Fruit fly (Drosophila melanogaster) whole organism, embryonic: Measurements from ENCODE around the gene CG43322.

Experiments
- Adf1 ChIP-seq: fragments of 200-800 bp; sonication (Bioruptor generic); IDR thresholded peaks from 2 replicates; pipeline ENCODE4 v1.3.6; 2022; ENCODE audit warnings: missing biosample characterization, missing genetic modification characterization
- Atf-2 ChIP-seq: fragments of 200-800 bp; sonication (Bioruptor generic); optimal IDR thresholded peaks from 2 replicates; lab custom pipeline; 2016; ENCODE audit warnings: missing biosample characterization, missing genetic modification characterization
- Blimp-1 ChIP-seq: fragments of 200-800 bp; sonication (Bioruptor generic); optimal IDR thresholded peaks from 3 replicates; lab custom pipeline; 2018; ENCODE audit warnings: missing biosample characterization, missing genetic modification characterization, mild to moderate bottlenecking, moderate library complexity, missing genetic modification reagents
- CG10321 ChIP-seq: fragments of 200-800 bp; sonication (Bioruptor generic); IDR thresholded peaks from 2 replicates; pipeline ENCODE4 v1.3.6; 2022; ENCODE audit warnings: missing biosample characterization, missing genetic modification characterization
- CG10543 ChIP-seq: fragments of 200-800 bp; sonication (Bioruptor generic); optimal IDR thresholded peaks from 3 replicates; lab custom pipeline; 2017; ENCODE audit warnings: missing biosample characterization, mild to moderate bottlenecking, missing genetic modification characterization, moderate library complexity
- CG10979 ChIP-seq: fragments of 200-800 bp; sonication (Bioruptor generic); optimal IDR thresholded peaks from 2 replicates; lab custom pipeline; 2018; ENCODE audit warnings: missing biosample characterization, mild to moderate bottlenecking, missing genetic modification characterization, moderate library complexity
- CG11085 ChIP-seq: fragments of 200-800 bp; sonication (Bioruptor generic); IDR thresholded peaks from 2 replicates; pipeline ENCODE4 v1.3.6; 2022; ENCODE audit warnings: missing biosample characterization, missing genetic modification characterization
- CG11504 ChIP-seq: fragments of 200-800 bp; sonication (Bioruptor generic); optimal IDR thresholded peaks from 3 replicates; lab custom pipeline; 2019; ENCODE audit warnings: missing biosample characterization, mild to moderate bottlenecking, missing genetic modification characterization, moderate library complexity
- CG14441 ChIP-seq: fragments of 200-800 bp; sonication (Bioruptor generic); IDR thresholded peaks from 2 replicates; pipeline ENCODE4 v1.3.6; 2022; ENCODE audit warnings: missing biosample characterization, missing genetic modification characterization
- CG15601 ChIP-seq: fragments of 200-800 bp; sonication (Bioruptor generic); optimal IDR thresholded peaks from 3 replicates; lab custom pipeline; 2019; ENCODE audit warnings: missing biosample characterization, mild to moderate bottlenecking, missing genetic modification characterization, moderate library complexity
- CG16813 ChIP-seq: fragments of 200-800 bp; sonication (Bioruptor generic); IDR thresholded peaks from 3 replicates; pipeline ENCODE4 v1.3.6; 2022; ENCODE audit warnings: missing biosample characterization, missing genetic modification characterization; ENCODE audit not compliant: partially characterized antibody
- CG18476 ChIP-seq: fragments of 200-800 bp; sonication (Bioruptor generic); optimal IDR thresholded peaks from 2 replicates; lab custom pipeline; 2016; ENCODE audit warnings: missing biosample characterization, mild to moderate bottlenecking, missing genetic modification characterization
- CG4707 ChIP-seq: fragments of 200-800 bp; sonication (Bioruptor generic); optimal IDR thresholded peaks from 2 replicates; lab custom pipeline; 2018; ENCODE audit warnings: missing biosample characterization, mild to moderate bottlenecking, missing genetic modification characterization, moderate library complexity
- CG6175 ChIP-seq: fragments of 200-800 bp; sonication (Bioruptor generic); IDR thresholded peaks from 3 replicates; pipeline ENCODE4 v1.3.6; 2022; ENCODE audit warnings: missing biosample characterization, missing genetic modification characterization
- CG7928 ChIP-seq: fragments of 200-800 bp; sonication (Bioruptor generic); optimal IDR thresholded peaks from 2 replicates; lab custom pipeline; 2017; ENCODE audit warnings: missing biosample characterization, mild to moderate bottlenecking, missing genetic modification characterization
- CG8290 ChIP-seq, 3 experiments: fragments of 200-800 bp; sonication (Bioruptor generic); optimal IDR thresholded peaks; 2 replicates each; lab custom pipeline; 2016 to 2019; ENCODE audit warnings: missing biosample characterization in 3 of 3, missing genetic modification characterization in 3 of 3, mild to moderate bottlenecking in 2 of 3, moderate library complexity in 1 of 3
- CG8478 ChIP-seq: fragments of >200 bp; optimal IDR thresholded peaks from 2 replicates; lab custom pipeline; 2018
- CG9797 ChIP-seq: fragments of 200-800 bp; sonication (Bioruptor generic); optimal IDR thresholded peaks from 3 replicates; lab custom pipeline; 2018; ENCODE audit warnings: missing biosample characterization, mild to moderate bottlenecking, missing genetic modification characterization
- Dek ChIP-seq: fragments of 200-800 bp; sonication (Bioruptor generic); optimal IDR thresholded peaks from 3 replicates; lab custom pipeline; 2019; ENCODE audit warnings: missing biosample characterization, mild to moderate bottlenecking, missing genetic modification characterization, moderate library complexity
- Dfd ChIP-seq, 2 experiments: fragments of >200 bp; optimal IDR thresholded peaks; 2 replicates each; lab custom pipeline; 2017; ENCODE audit warnings: missing biosample characterization in 2 of 2, missing genetic modification characterization in 2 of 2
- Dref ChIP-seq: fragments of 200-800 bp; sonication (Bioruptor generic); IDR thresholded peaks from 2 replicates; pipeline ENCODE4 v1.3.6; 2022; ENCODE audit warnings: missing biosample characterization, missing genetic modification characterization
- Eip74EF ChIP-seq, 2 experiments: fragments of 200-800 bp in 1 of 2; fragments of >200 bp in 1 of 2; sonication (Bioruptor generic) in 1 of 2; optimal IDR thresholded peaks; 2 replicates each; lab custom pipeline; 2017 to 2019; ENCODE audit warnings: missing biosample characterization in 2 of 2, missing genetic modification characterization in 2 of 2, mild to moderate bottlenecking in 1 of 2, moderate library complexity in 1 of 2
- Ets65A ChIP-seq: fragments of 200-800 bp; sonication (Bioruptor generic); peaks from one replicate; lab custom pipeline; 2016; ENCODE audit warnings: missing biosample characterization, missing genetic modification characterization
- Gug ChIP-seq: fragments of 200-800 bp; sonication (Bioruptor generic); IDR thresholded peaks from 4 replicates; pipeline ENCODE4 v1.3.6; 2022; ENCODE audit warnings: missing biosample characterization, missing genetic modification characterization
- Max ChIP-seq: fragments of 200-800 bp; sonication (Bioruptor generic); optimal IDR thresholded peaks from 2 replicates; lab custom pipeline; 2016; ENCODE audit warnings: missing biosample characterization, mild to moderate bottlenecking, missing genetic modification characterization
- Med ChIP-seq: fragments of 200-800 bp; sonication (Bioruptor generic); peaks from one replicate; lab custom pipeline; 2016; ENCODE audit warnings: missing biosample characterization, missing genetic modification characterization, mild to moderate bottlenecking, inconsistent platforms, moderate library complexity
- NC2β ChIP-seq: fragments of 200-800 bp; sonication (Bioruptor generic); optimal IDR thresholded peaks from 2 replicates; lab custom pipeline; 2016; ENCODE audit warnings: missing biosample characterization, missing genetic modification characterization
- NK7.1 ChIP-seq: fragments of 200-800 bp; sonication (Bioruptor generic); optimal IDR thresholded peaks from 3 replicates; lab custom pipeline; 2016; ENCODE audit warnings: missing biosample characterization, missing genetic modification characterization
- Nf-YC ChIP-seq: fragments of 200-800 bp; optimal IDR thresholded peaks from 3 replicates; lab custom pipeline; 2019; ENCODE audit warnings: missing biosample characterization, mild to moderate bottlenecking, missing genetic modification characterization, moderate library complexity
- Pdp1 ChIP-seq, 2 experiments: fragments of 200-800 bp; sonication (Bioruptor generic); optimal IDR thresholded peaks; 3 replicates each; lab custom pipeline; 2016; ENCODE audit warnings: missing biosample characterization in 2 of 2, missing genetic modification characterization in 2 of 2, mild to moderate bottlenecking in 1 of 2, moderate library complexity in 1 of 2
- Ravus ChIP-seq: fragments of 200-800 bp; sonication (Bioruptor generic); IDR thresholded peaks from 2 replicates; pipeline ENCODE4 v1.3.6; 2022; ENCODE audit warnings: missing biosample characterization, missing genetic modification characterization
- Xrp1 ChIP-seq: fragments of 200-800 bp; sonication (Bioruptor generic); IDR thresholded peaks from 2 replicates; pipeline ENCODE4 v1.3.6; 2022; ENCODE audit warnings: missing biosample characterization, missing genetic modification characterization
- ase ChIP-seq: fragments of 200-800 bp; sonication (Bioruptor generic); IDR thresholded peaks from 3 replicates; pipeline ENCODE4 v1.3.6; 2022; ENCODE audit warnings: missing biosample characterization, missing genetic modification characterization
- az2 ChIP-seq: fragments of 200-800 bp; sonication (Bioruptor generic); optimal IDR thresholded peaks from 3 replicates; lab custom pipeline; 2016; ENCODE audit warnings: missing biosample characterization, missing genetic modification characterization
- btn ChIP-seq: fragments of 200-800 bp; sonication (Bioruptor generic); optimal IDR thresholded peaks from 2 replicates; lab custom pipeline; 2016; ENCODE audit warnings: missing biosample characterization, missing genetic modification characterization
- cad ChIP-seq: fragments of >200 bp; optimal IDR thresholded peaks from 2 replicates; lab custom pipeline; 2017; ENCODE audit warnings: missing biosample characterization, missing genetic modification characterization
- cato ChIP-seq: fragments of 200-800 bp; sonication (Bioruptor generic); optimal IDR thresholded peaks from 2 replicates; lab custom pipeline; 2016; ENCODE audit warnings: missing biosample characterization, missing genetic modification characterization, borderline replicate concordance
- crp ChIP-seq, 2 experiments: fragments of 200-800 bp; sonication (Bioruptor generic); optimal IDR thresholded peaks; 2 replicates in 1 of 2; 3 replicates in 1 of 2; lab custom pipeline; 2017; ENCODE audit warnings: missing biosample characterization in 2 of 2, missing genetic modification characterization in 2 of 2, mild to moderate bottlenecking in 1 of 2, moderate library complexity in 1 of 2
- dimm ChIP-seq: fragments of 200-800 bp; sonication (Bioruptor generic); IDR thresholded peaks from 2 replicates; pipeline ENCODE4 v1.3.6; 2022; ENCODE audit warnings: missing biosample characterization, missing genetic modification characterization
- jigr1 ChIP-seq: fragments of 200-800 bp; sonication (Bioruptor generic); IDR thresholded peaks from 3 replicates; pipeline ENCODE4 v1.3.6; 2022; ENCODE audit warnings: missing biosample characterization, missing genetic modification characterization
- lov ChIP-seq, 2 experiments: fragments of 200-800 bp in 1 of 2; fragments of >200 bp in 1 of 2; sonication (Bioruptor generic) in 1 of 2; IDR thresholded peaks in 1 of 2; optimal IDR thresholded peaks in 1 of 2; 2 replicates in 1 of 2; 3 replicates in 1 of 2; pipeline versions ENCODE4 v1.3.6 to Lab custom; 2017 to 2022; ENCODE audit warnings: missing biosample characterization in 1 of 2, missing genetic modification characterization in 1 of 2
- mam ChIP-seq: fragments of 200-800 bp; sonication (Bioruptor generic); optimal IDR thresholded peaks from 3 replicates; lab custom pipeline; 2016; ENCODE audit warnings: missing biosample characterization, missing genetic modification characterization
- pita ChIP-seq: fragments of 200-800 bp; sonication (Bioruptor generic); optimal IDR thresholded peaks from 2 replicates; lab custom pipeline; 2017; ENCODE audit warnings: missing biosample characterization, mild to moderate bottlenecking, missing genetic modification characterization
- seq ChIP-seq: fragments of 200-800 bp; sonication (Bioruptor generic); IDR thresholded peaks from 2 replicates; pipeline ENCODE4 v1.3.6; 2022; ENCODE audit warnings: missing biosample characterization, missing genetic modification characterization
- stc ChIP-seq: fragments of 200-800 bp; sonication (Bioruptor generic); IDR thresholded peaks from 2 replicates; pipeline ENCODE4 v1.3.6; 2022; ENCODE audit warnings: missing biosample characterization, missing genetic modification characterization
- tgo ChIP-seq: fragments of 200-800 bp; sonication (Bioruptor generic); IDR thresholded peaks from 3 replicates; pipeline ENCODE4 v1.3.6; 2022; ENCODE audit warnings: missing biosample characterization, missing genetic modification characterization
- vvl ChIP-seq: fragments of 200-800 bp; sonication (Bioruptor generic); IDR thresholded peaks from 2 replicates; pipeline ENCODE4 v1.3.6; 2022; ENCODE audit warnings: missing biosample characterization, missing genetic modification characterization
- zf30C ChIP-seq: fragments of 200-800 bp; sonication (Bioruptor generic); optimal IDR thresholded peaks from 3 replicates; lab custom pipeline; 2018; ENCODE audit warnings: missing biosample characterization, mild to moderate bottlenecking, missing genetic modification characterization

Gene CG43322

dm6 chr2L:7042150-7042811 lies 29.1 kb downstream of the CG43322 start (continued):
- TF ChIP-seq CG8290 (GFP tag; optimal IDR thresholded peaks at IDR 0.05; lab: Kevin White, UChicago): peak; percentile 1
- peak in 1 of 2 experiments; percentile 89 for TF ChIP-seq CG8290 (tag; optimal IDR thresholded peaks at IDR 0.05; lab: Kevin White, UChicago)
- peak; percentile 39 for TF ChIP-seq CG7928
- TF ChIP-seq az2 (GFP tag; lab: Kevin White, UChicago): no peak
- TF ChIP-seq ase (GFP tag; lab: Robert Waterston, UW): peak; percentile 51; the same call in 1 of the 3 replicates
- TF ChIP-seq Blimp-1 (GFP tag; lab: Kevin White, UChicago): peak; percentile 9
- TF ChIP-seq pita: no peak
- no peak for TF ChIP-seq lov (optimal IDR thresholded peaks at IDR 0.05; lab: Kevin White, UChicago)
- TF ChIP-seq lov (GFP tag; IDR thresholded peaks at IDR 0.05; lab: Robert Waterston, UW): 0 out of 3 replicates have a peak, but pooled peaks have one; percentile 59
- peak; percentile 78 for TF ChIP-seq CG10543 (GFP tag; lab: Kevin White, UChicago)
- TF ChIP-seq CG14441: peak; percentile 68
- peak; percentile 66 for TF ChIP-seq Adf1
- TF ChIP-seq Gug (GFP tag; lab: Robert Waterston, UW): peak; percentile 59; the same call in 3 of the 4 replicates
- peak; percentile 13 for TF ChIP-seq CG4707 (GFP tag; lab: Kevin White, UChicago)
- no peak; the same call in 1 of the 2 replicates for TF ChIP-seq Ravus (GFP tag; lab: Robert Waterston, UW)
- no peak for TF ChIP-seq cato (GFP tag; lab: Kevin White, UChicago)
- peak; percentile 99 to 100 for TF ChIP-seq crp (GFP tag; optimal IDR thresholded peaks at IDR 0.05; lab: Kevin White, UChicago)
- no peak for TF ChIP-seq Dfd (GFP tag; optimal IDR thresholded peaks at IDR 0.05; lab: Kevin White, UChicago)
- peak; percentile 46 for TF ChIP-seq Nf-YC
- TF ChIP-seq Pdp1 (GFP tag; optimal IDR thresholded peaks at IDR 0.05; lab: Kevin White, UChicago): peak; percentile 11 to 26
- TF ChIP-seq jigr1 (GFP tag; lab: Robert Waterston, UW): 0 out of 3 replicates have a peak, but pooled peaks have one; percentile 61
- peak; percentile 21 for TF ChIP-seq NK7.1
- TF ChIP-seq Dek (tag; lab: Kevin White, UChicago): peak; percentile 23
- peak in 1 of 2 experiments; percentile 47 for TF ChIP-seq Eip74EF (GFP tag; optimal IDR thresholded peaks at IDR 0.05; lab: Kevin White, UChicago)
- TF ChIP-seq CG6175 (GFP tag; lab: Robert Waterston, UW): peak; percentile 58; the same call in 1 of the 3 replicates
- peak; percentile 9 for TF ChIP-seq zf30C (GFP tag; lab: Kevin White, UChicago)
- TF ChIP-seq CG9797: peak; percentile 13
- TF ChIP-seq cad (GFP tag; lab: Kevin White, UChicago): no peak
- TF ChIP-seq Atf-2 (GFP tag; lab: Kevin White, UChicago): no peak
- peak; percentile 89 for TF ChIP-seq Dref (GFP tag; lab: Robert Waterston, UW)
- no peak for TF ChIP-seq CG8478
- TF ChIP-seq mam (GFP tag; lab: Kevin White, UChicago): peak; percentile 51
- TF ChIP-seq CG18476: peak; percentile 15
- peak; percentile 16 for TF ChIP-seq CG10979 (tag; lab: Kevin White, UChicago)
- peak; percentile 60; the same call in 1 of the 2 replicates for TF ChIP-seq seq (GFP tag; lab: Robert Waterston, UW)
- no peak for TF ChIP-seq btn (GFP tag; lab: Kevin White, UChicago)
- TF ChIP-seq stc (GFP tag; lab: Robert Waterston, UW): peak; percentile 29
- TF ChIP-seq CG11085 (GFP tag; lab: Robert Waterston, UW): peak; percentile 59
- TF ChIP-seq CG15601 (tag; lab: Kevin White, UChicago): peak; percentile 8
- peak; percentile 58 for TF ChIP-seq vvl (GFP tag; lab: Robert Waterston, UW)
- TF ChIP-seq dimm: no peak
- peak; percentile 95 for TF ChIP-seq Med (GFP tag; lab: Kevin White, UChicago)
- TF ChIP-seq Xrp1: no peak
- peak; percentile 36 for TF ChIP-seq CG11504 (tag; lab: Kevin White, UChicago)
- TF ChIP-seq CG16813 (GFP tag; lab: Robert Waterston, UW): peak; percentile 68
- peak; percentile 68 for TF ChIP-seq Ets65A (GFP tag; lab: Kevin White, UChicago)
- TF ChIP-seq Max (GFP tag; lab: Kevin White, UChicago): peak; percentile 36
- peak; percentile 46 for TF ChIP-seq tgo (GFP tag; lab: Robert Waterston, UW)
- 0 out of 2 replicates have a peak, but pooled peaks have one; percentile 6 for TF ChIP-seq CG10321 (GFP tag; lab: Robert Waterston, UW)
- TF ChIP-seq NC2β (GFP tag; lab: Kevin White, UChicago): peak; percentile 65
